Fruit fly (Drosophila melanogaster) Kc167 (cell line): Measurements from ENCODE around the gene CG9021.

Source experiments
- insv ChIP-seq: fragments of >200 bp; optimal IDR thresholded peaks from 3 replicates; lab custom pipeline; 2018; ENCODE audit warnings: missing external identifiers
- psq ChIP-seq: fragments of >200 bp; optimal IDR thresholded peaks from 2 replicates; lab custom pipeline; 2017; ENCODE audit warnings: missing external identifiers

dm6 chr2L:5923603-5924138 lies 19.2 kb upstream of the CG9021 start, which contains the start of gene CG9016:
- no peak for TF ChIP-seq insv (lab: Kevin White, UChicago)
- TF ChIP-seq psq (lab: Kevin White, UChicago), result no peak
